Worm (Caenorhabditis elegans) whole organism, L1 larva: ENCODE measurements around the gene C50D2.7.

Source experiments
- C16A3.4 ChIP-seq: fragments of 150-350 bp; optimal IDR thresholded peaks from 2 replicates; lab custom pipeline; 2014; ENCODE audit warnings: missing biosample characterization, missing genetic modification characterization
- Y116A8C.19 ChIP-seq: sonication (generic microtip); optimal IDR thresholded peaks from 2 replicates; lab custom pipeline; 2016; ENCODE audit warnings: missing compliant biosample characterization, missing genetic modification characterization, borderline replicate concordance
- aly-2 ChIP-seq: fragments of 150-350 bp; optimal IDR thresholded peaks from 2 replicates; lab custom pipeline; 2014; ENCODE audit warnings: missing biosample characterization, missing genetic modification characterization
- blmp-1 ChIP-seq: fragments of 150-350 bp; optimal IDR thresholded peaks from 2 replicates; lab custom pipeline; 2014; ENCODE audit warnings: missing biosample characterization, missing genetic modification characterization
- ceh-8 ChIP-seq: fragments of 200-800 bp; sonication (Bioruptor generic); optimal IDR thresholded peaks from 2 replicates; lab custom pipeline; 2018; ENCODE audit warnings: mild to moderate bottlenecking, missing genetic modification characterization, moderate library complexity, missing compliant biosample characterization
- ceh-82 ChIP-seq, 3 experiments: fragments of 150-350 bp in 1 of 3; sonication (generic microtip) in 2 of 3; optimal IDR thresholded peaks; 2 replicates each; lab custom pipeline; 2014 to 2017; ENCODE audit warnings: missing biosample characterization in 3 of 3, missing genetic modification characterization in 3 of 3
- ceh-88 ChIP-seq: fragments of 200-800 bp; sonication (Bioruptor generic); IDR thresholded peaks from 2 replicates; pipeline ENCODE4 v1.3.6; 2022; ENCODE audit warnings: missing genetic modification characterization, missing compliant biosample characterization
- dsc-1 ChIP-seq: sonication (generic microtip); optimal IDR thresholded peaks from 2 replicates; lab custom pipeline; 2016; ENCODE audit warnings: mild to moderate bottlenecking, missing genetic modification characterization, missing compliant biosample characterization
- efl-1 ChIP-seq, 4 experiments: fragments of 150-350 bp; optimal IDR thresholded peaks in 3 of 4; peaks in 1 of 4; 1 replicate in 1 of 4; 2 replicates in 3 of 4; lab custom pipeline; 2014; ENCODE audit warnings: missing biosample characterization in 2 of 4, missing genetic modification characterization in 2 of 4, missing genetic modification reagents in 2 of 4
- elt-2 ChIP-seq: sonication (generic microtip); optimal IDR thresholded peaks from 2 replicates; lab custom pipeline; 2016; ENCODE audit warnings: missing genetic modification characterization, mild to moderate bottlenecking, inconsistent platforms, missing compliant biosample characterization, missing genetic modification reagents
- elt-3 ChIP-seq, 6 experiments: fragments of 150-350 bp in 1 of 6; sonication (generic microtip); optimal IDR thresholded peaks; 2 replicates each; lab custom pipeline; 2017 to 2018; ENCODE audit warnings: missing biosample characterization in 6 of 6, missing genetic modification characterization in 6 of 6, inconsistent platforms in 1 of 6
- fkh-10 ChIP-seq: sonication (generic microtip); optimal IDR thresholded peaks from 2 replicates; lab custom pipeline; 2017; ENCODE audit warnings: missing biosample characterization, missing genetic modification reagents, missing genetic modification characterization
- fkh-8 ChIP-seq: sonication (generic microtip); optimal IDR thresholded peaks from 2 replicates; lab custom pipeline; 2016; ENCODE audit warnings: mild to moderate bottlenecking, missing genetic modification characterization, missing compliant biosample characterization
- fos-1 ChIP-seq: fragments of 150-350 bp; optimal IDR thresholded peaks from 2 replicates; lab custom pipeline; 2014; ENCODE audit warnings: missing biosample characterization, missing genetic modification characterization
- hlh-4 ChIP-seq: sonication (generic microtip); optimal IDR thresholded peaks from 2 replicates; lab custom pipeline; 2016; ENCODE audit warnings: mild to moderate bottlenecking, missing genetic modification characterization, missing compliant biosample characterization
- isw-1 ChIP-seq: fragments of 200-800 bp; sonication (Bioruptor generic); IDR thresholded peaks from 2 replicates; pipeline ENCODE4 v1.3.6; 2022; ENCODE audit warnings: missing genetic modification characterization, missing compliant biosample characterization
- lin-13 ChIP-seq: fragments of 150-350 bp; optimal IDR thresholded peaks from 2 replicates; lab custom pipeline; 2014; ENCODE audit warnings: missing biosample characterization, missing genetic modification reagents, missing genetic modification characterization
- lin-14 ChIP-seq: fragments of 200-800 bp; sonication (Bioruptor generic); optimal IDR thresholded peaks from 2 replicates; lab custom pipeline; 2018; ENCODE audit warnings: mild to moderate bottlenecking, missing genetic modification characterization, moderate library complexity, missing compliant biosample characterization
- lin-35 ChIP-seq, 2 experiments: fragments of 150-350 bp; optimal IDR thresholded peaks; 2 replicates each; lab custom pipeline; 2014; ENCODE audit warnings: missing biosample characterization in 2 of 2, missing genetic modification characterization in 2 of 2, missing genetic modification reagents in 2 of 2
- lin-39 ChIP-seq: fragments of 150-350 bp; optimal IDR thresholded peaks from 2 replicates; lab custom pipeline; 2014; ENCODE audit warnings: missing biosample characterization, missing genetic modification reagents, missing genetic modification characterization
- lir-3 ChIP-seq: sonication (generic microtip); optimal IDR thresholded peaks from 2 replicates; lab custom pipeline; 2016; ENCODE audit warnings: mild to moderate bottlenecking, missing genetic modification characterization, moderate library complexity, missing compliant biosample characterization; ENCODE audit not compliant: poor library complexity
- mdl-1 ChIP-seq, 2 experiments: fragments of 150-350 bp; optimal IDR thresholded peaks; 2 replicates each; lab custom pipeline; 2014 to 2017; ENCODE audit warnings: missing biosample characterization in 2 of 2, missing genetic modification characterization in 2 of 2, inconsistent platforms in 1 of 2
- nhr-12 ChIP-seq: sonication (generic microtip); optimal IDR thresholded peaks from 2 replicates; lab custom pipeline; 2017; ENCODE audit warnings: missing biosample characterization, missing genetic modification characterization
- nhr-20 ChIP-seq: sonication (generic microtip); optimal IDR thresholded peaks from 2 replicates; lab custom pipeline; 2016; ENCODE audit warnings: mild to moderate bottlenecking, missing genetic modification characterization, missing compliant biosample characterization
- nhr-237 ChIP-seq: fragments of 150-350 bp; optimal IDR thresholded peaks from 2 replicates; lab custom pipeline; 2014; ENCODE audit warnings: missing biosample characterization, missing genetic modification characterization
- nhr-47 ChIP-seq: sonication (generic microtip); optimal IDR thresholded peaks from 2 replicates; lab custom pipeline; 2016; ENCODE audit warnings: mild to moderate bottlenecking, missing genetic modification characterization, moderate library complexity, missing compliant biosample characterization
- nhr-71 ChIP-seq: sonication (generic microtip); optimal IDR thresholded peaks from 2 replicates; lab custom pipeline; 2016; ENCODE audit warnings: mild to moderate bottlenecking, missing genetic modification characterization, moderate library complexity, missing compliant biosample characterization
- nhr-85 ChIP-seq: sonication (generic microtip); peaks from one replicate; lab custom pipeline; 2016; ENCODE audit warnings: missing genetic modification characterization, inconsistent platforms, missing compliant biosample characterization
- nhr-90 ChIP-seq: sonication (generic microtip); optimal IDR thresholded peaks from 2 replicates; lab custom pipeline; 2016; ENCODE audit warnings: mild to moderate bottlenecking, missing genetic modification characterization, missing compliant biosample characterization; ENCODE audit not compliant: poor library complexity
- pqm-1 ChIP-seq: sonication (generic microtip); optimal IDR thresholded peaks from 3 replicates; lab custom pipeline; 2017; ENCODE audit warnings: missing biosample characterization, missing genetic modification characterization
- rnt-1 ChIP-seq: sonication (generic microtip); optimal IDR thresholded peaks from 2 replicates; lab custom pipeline; 2016; ENCODE audit warnings: mild to moderate bottlenecking, missing genetic modification characterization, moderate library complexity, missing compliant biosample characterization
- snpc-4 ChIP-seq: fragments of 150-350 bp; optimal IDR thresholded peaks from 2 replicates; lab custom pipeline; 2014; ENCODE audit warnings: missing biosample characterization, missing genetic modification characterization
- snu-23 ChIP-seq: sonication (generic microtip); optimal IDR thresholded peaks from 2 replicates; lab custom pipeline; 2016; ENCODE audit warnings: missing genetic modification characterization, missing compliant biosample characterization
- sptf-1 ChIP-seq: fragments of 150-350 bp; optimal IDR thresholded peaks from 2 replicates; lab custom pipeline; 2014; ENCODE audit warnings: missing biosample characterization, missing genetic modification characterization
- sup-37 ChIP-seq: fragments of 200-800 bp; sonication (Bioruptor generic); optimal IDR thresholded peaks from 2 replicates; lab custom pipeline; 2018; ENCODE audit warnings: mild to moderate bottlenecking, missing genetic modification characterization, missing compliant biosample characterization
- tlp-1 ChIP-seq: fragments of 150-350 bp; optimal IDR thresholded peaks from 2 replicates; lab custom pipeline; 2014; ENCODE audit warnings: missing biosample characterization, missing genetic modification characterization
- unc-30 ChIP-seq: sonication (generic microtip); optimal IDR thresholded peaks from 2 replicates; lab custom pipeline; 2017; ENCODE audit warnings: missing biosample characterization, missing genetic modification characterization
- unc-62 ChIP-seq: fragments of 150-350 bp; optimal IDR thresholded peaks from 2 replicates; lab custom pipeline; 2014; ENCODE audit warnings: missing biosample characterization, missing genetic modification reagents, missing genetic modification characterization
- unc-86 ChIP-seq: sonication (generic microtip); optimal IDR thresholded peaks from 2 replicates; lab custom pipeline; 2016; ENCODE audit warnings: missing genetic modification characterization, missing compliant biosample characterization
- vab-15 ChIP-seq: sonication (generic microtip); optimal IDR thresholded peaks from 2 replicates; lab custom pipeline; 2017; ENCODE audit warnings: missing genotype, mild to moderate bottlenecking, missing genetic modification characterization, missing compliant biosample characterization
- zip-4 ChIP-seq: fragments of 200-800 bp; sonication (Bioruptor generic); optimal IDR thresholded peaks from 2 replicates; lab custom pipeline; 2018; ENCODE audit warnings: mild to moderate bottlenecking, missing genetic modification characterization, moderate library complexity, missing compliant biosample characterization
- ztf-4 ChIP-seq: fragments of 150-350 bp; optimal IDR thresholded peaks from 2 replicates; lab custom pipeline; 2014; ENCODE audit warnings: missing biosample characterization, missing genetic modification characterization

The C50D2.7 gene

DNA sequence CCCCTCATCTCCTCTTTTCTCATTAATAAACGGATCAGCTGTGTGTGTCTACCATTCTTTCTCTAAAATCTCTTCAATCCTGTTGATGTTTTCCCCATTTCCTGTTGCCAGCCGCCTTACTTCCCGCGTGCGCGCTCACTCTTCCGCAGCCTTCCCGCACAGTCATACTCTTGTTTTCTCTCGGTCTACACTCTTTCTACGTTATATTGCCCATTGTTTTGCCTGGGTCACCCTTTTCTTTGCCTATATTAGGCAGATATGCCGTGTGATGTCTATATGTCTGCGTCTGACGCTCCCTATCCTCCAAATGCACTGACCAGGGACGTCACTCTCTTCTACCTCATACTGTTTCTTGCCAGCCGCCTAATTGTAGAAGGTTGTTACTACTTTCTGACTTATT lies 28.8 kb downstream of the C50D2.7 start (continued):
- TF ChIP-seq nhr-47 (tag; lab: Kevin White, UChicago) (peak; percentile 54), lin-14 (GFP tag; lab: Kevin White, UChicago) (peak; percentile 80), dsc-1 (tag; lab: Kevin White, UChicago) (no peak), unc-30 (tag; lab: Kevin White, UChicago) (no peak), aly-2 (tag; lab: Kevin White, UChicago) (no peak)

DNA sequence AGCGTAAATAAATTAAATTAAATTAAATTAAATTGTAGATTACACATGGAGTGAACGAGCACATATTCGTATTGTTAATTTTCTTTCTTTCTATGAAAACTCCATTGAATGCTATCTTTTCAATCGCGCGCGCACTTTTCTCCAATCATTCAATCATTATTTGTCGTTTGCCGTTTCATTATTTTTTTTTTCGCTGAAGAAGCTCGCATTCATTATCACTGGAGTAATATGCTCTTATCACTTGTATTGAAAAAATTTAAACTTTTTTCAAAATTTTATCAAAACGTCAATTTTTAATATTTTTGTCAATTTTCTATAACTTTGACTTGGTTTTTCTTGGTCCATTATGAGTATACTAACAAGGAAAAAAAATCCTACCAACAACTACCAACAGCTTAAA lies 29.6 kb downstream of the C50D2.7 start:
- TF ChIP-seq elt-2 (tag; lab: Kevin White, UChicago) = peak; percentile 7
- no peak for TF ChIP-seq ceh-82 (tag; optimal IDR thresholded peaks at IDR 0.05; lab: Kevin White, UChicago)
- no peak for TF ChIP-seq lin-39
- TF ChIP-seq pqm-1 = peak; percentile 54
- TF ChIP-seq lin-13 (GFP tag; lab: Kevin White, UChicago) = no peak

DNA sequence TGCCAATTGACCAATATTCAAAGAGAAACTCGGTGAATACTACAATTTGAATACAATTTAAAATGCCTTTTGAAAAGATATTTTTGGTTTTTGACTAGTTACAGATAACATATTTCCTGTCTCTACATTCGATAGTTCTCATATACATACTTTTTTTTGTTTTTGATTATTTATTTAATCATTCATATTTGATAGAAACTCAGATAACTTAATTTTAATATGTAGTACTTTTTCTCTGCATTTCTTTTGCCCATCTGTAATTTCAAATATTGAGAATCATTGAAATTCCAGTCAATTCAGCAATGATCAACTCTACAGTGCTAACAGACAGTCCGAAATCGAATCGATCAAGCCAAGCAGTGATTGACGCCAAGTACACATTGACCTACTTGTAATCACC lies 34.1 kb downstream of the C50D2.7 start, which contains the start of gene C23H3.2:
Gene C23H3.2 (plus strand): TSS at position 301 of the 400 bp plus-strand sequence.
- TF ChIP-seq unc-86 (tag; lab: Kevin White, UChicago) (no peak), nhr-85 (tag; lab: Kevin White, UChicago) (no peak), elt-3 (tag; optimal IDR thresholded peaks at IDR 0.05; lab: Kevin White, UChicago) (no peak), snpc-4 (tag; lab: Kevin White, UChicago) (no peak), fos-1 (tag; lab: Kevin White, UChicago) (no peak), pqm-1 (no peak), mdl-1 (tag; optimal IDR thresholded peaks at IDR 0.05; lab: Kevin White, UChicago) (no peak), unc-62 (GFP tag; lab: Kevin White, UChicago) (no peak), isw-1 (GFP tag; lab: Robert Waterston, UW) (no peak), nhr-12 (no peak), zip-4 (no peak), sup-37 (GFP tag; lab: Kevin White, UChicago) (no peak), ztf-4 (tag; lab: Kevin White, UChicago) (no peak)

DNA sequence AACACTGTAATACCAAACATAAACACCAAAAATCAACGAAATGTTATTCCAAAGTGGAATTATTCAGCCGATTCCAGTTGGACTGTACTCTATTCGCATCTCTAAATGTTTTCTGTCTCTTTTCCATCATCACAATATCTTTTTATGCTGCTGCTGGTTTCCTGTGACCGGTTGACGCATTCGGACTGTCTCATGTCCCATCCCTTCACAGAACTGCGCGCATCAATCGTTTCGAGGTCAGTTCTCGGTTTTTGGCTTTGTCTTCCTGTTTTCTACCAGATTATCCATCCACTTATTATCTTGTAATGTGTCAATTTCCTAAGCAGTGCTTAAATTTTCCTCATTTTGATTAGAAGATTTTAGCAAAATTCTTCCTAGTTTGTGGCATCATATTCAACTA lies 35.0 kb downstream of the C50D2.7 start:
- TF ChIP-seq nhr-71 (tag; lab: Kevin White, UChicago) (peak; percentile 3), dsc-1 (tag; lab: Kevin White, UChicago) (no peak), snu-23 (GFP tag; lab: Kevin White, UChicago) (peak; percentile 54), lin-14 (GFP tag; lab: Kevin White, UChicago) (peak; percentile 50), nhr-20 (tag; lab: Kevin White, UChicago) (peak; percentile 24), lin-35 (GFP tag; optimal IDR thresholded peaks at IDR 0.05; lab: Kevin White, UChicago) (peak in 1 of 2 experiments; percentile 16), hlh-4 (tag; lab: Kevin White, UChicago) (no peak), lir-3 (no peak), vab-15 (tag; lab: Kevin White, UChicago) (no peak), nhr-85 (tag; lab: Kevin White, UChicago) (peak; percentile 65), blmp-1 (tag; lab: Kevin White, UChicago) (peak; percentile 59), fkh-8 (no peak), lin-39 (no peak)

DNA sequence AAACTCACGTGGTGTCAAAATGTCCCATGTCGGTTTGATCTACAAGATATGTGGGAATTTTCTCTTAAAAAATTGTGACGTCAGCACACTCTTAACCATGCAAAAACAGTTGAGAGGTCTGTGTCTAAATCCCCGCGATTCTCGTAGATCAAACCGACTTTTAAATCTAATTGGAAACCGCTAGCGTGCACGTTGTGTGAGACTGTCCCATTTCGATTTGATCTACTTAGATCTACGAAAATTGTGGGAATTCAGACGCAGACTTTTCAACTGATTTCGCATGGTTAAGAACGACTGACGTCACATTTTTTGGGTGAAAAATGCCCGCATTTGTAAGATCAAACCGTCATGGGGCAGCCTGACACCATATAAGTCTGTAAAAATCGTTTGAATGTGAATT lies 37.2 kb downstream of the C50D2.7 start:
- TF ChIP-seq lir-3 (no peak), efl-1 (optimal IDR thresholded peaks at IDR 0.05; lab: Kevin White, UChicago) (no peak), efl-1 (GFP tag; optimal IDR thresholded peaks at IDR 0.05 in 1 of 2; lab: Kevin White, UChicago) (peak in 1 of 2 experiments; percentile 60)

DNA sequence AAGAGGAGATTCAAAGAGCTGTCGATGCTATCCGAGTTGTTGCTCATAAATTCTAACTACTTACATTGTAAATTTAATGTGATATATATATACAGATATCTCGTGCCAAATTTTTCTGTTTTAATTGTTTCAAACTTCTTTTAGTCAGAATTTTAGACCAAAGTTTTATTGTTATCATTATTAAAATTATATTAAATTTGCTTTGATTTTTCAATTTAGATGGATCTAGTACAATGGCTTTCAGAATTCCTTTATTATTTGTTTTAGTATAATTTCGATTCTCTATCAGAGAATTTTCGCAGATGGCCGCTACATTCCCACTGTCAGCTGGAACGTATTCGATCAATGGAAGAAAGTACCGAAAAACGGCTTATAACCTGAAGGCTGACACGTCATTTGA lies 37.7 kb downstream of the C50D2.7 start, which contains the start of gene ascc-1:
Gene ascc-1 (plus strand): TSS at position 301 of the 400 bp plus-strand sequence.
- TF ChIP-seq nhr-85 (tag; lab: Kevin White, UChicago) (no peak), C16A3.4 (no peak), ceh-8 (GFP tag; lab: Kevin White, UChicago) (no peak), nhr-12 (no peak), ztf-4 (tag; lab: Kevin White, UChicago) (no peak), lin-14 (GFP tag; lab: Kevin White, UChicago) (no peak), snu-23 (GFP tag; lab: Kevin White, UChicago) (no peak), ceh-88 (GFP tag; lab: Robert Waterston, UW) (no peak), vab-15 (tag; lab: Kevin White, UChicago) (no peak), rnt-1 (tag; lab: Kevin White, UChicago) (no peak), sptf-1 (tag; lab: Kevin White, UChicago) (no peak), nhr-90 (tag; lab: Kevin White, UChicago) (no peak), fkh-10 (no peak), tlp-1 (tag; lab: Kevin White, UChicago) (no peak), nhr-237 (tag; lab: Kevin White, UChicago) (no peak), Y116A8C.19 (tag; lab: Kevin White, UChicago) (no peak), elt-3 (tag; optimal IDR thresholded peaks at IDR 0.05; lab: Kevin White, UChicago) (no peak), elt-2 (tag; lab: Kevin White, UChicago) (no peak)
